Fruit fly (Drosophila melanogaster): ENCODE measurements around the gene CG6845.

The CG6845 gene

DNA sequence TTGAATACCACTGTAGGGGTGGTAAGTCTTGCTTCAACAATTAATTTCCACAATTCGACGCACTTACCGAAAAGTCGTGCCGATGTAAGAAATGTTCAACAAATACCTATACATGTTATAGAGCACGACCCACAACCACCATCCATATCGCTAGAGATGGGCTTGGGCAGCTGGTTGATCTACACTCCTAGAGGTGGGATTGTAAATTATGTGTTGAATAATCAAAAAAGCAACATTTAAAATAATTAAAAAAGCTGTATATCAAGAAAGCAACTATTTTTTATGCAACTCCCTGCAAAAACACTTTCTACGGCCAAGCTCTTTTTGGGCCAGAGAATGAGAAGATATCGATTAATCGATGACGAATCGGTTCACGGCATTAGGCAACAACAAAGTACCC is 38.0 kb downstream of the CG6845 start, which contains the start of the genes CG34140, Mkp and Mtch (continued):
- TF ChIP-seq Drgx (GFP tag; IDR thresholded peaks at IDR 0.05) (peak; percentile 36; the same call in 1 of the 2 replicates), CG7928 (GFP tag; optimal IDR thresholded peaks at IDR 0.05) (no peak), trh (GFP tag; optimal IDR thresholded peaks at IDR 0.05) (peak; percentile 74), phol (tag; optimal IDR thresholded peaks at IDR 0.05) (peak; percentile 89), vfl (GFP tag; optimal IDR thresholded peaks at IDR 0.05) (peak; percentile 92), Taf1 (GFP tag; IDR thresholded peaks at IDR 0.05) (peak; percentile 56; the same call in 1 of the 2 replicates), Gug (GFP tag; IDR thresholded peaks at IDR 0.05) (peak; percentile 83), CG9797 (GFP tag; optimal IDR thresholded peaks at IDR 0.05) (peak; percentile 84), CG32772 (GFP tag; IDR thresholded peaks at IDR 0.05) (peak; percentile 79), eve (GFP tag; optimal IDR thresholded peaks at IDR 0.05) (peak in 1 of 2 experiments; percentile 37), disco-r (GFP tag; optimal IDR thresholded peaks at IDR 0.05) (peak; percentile 54), CG17328 (GFP tag; IDR thresholded peaks at IDR 0.05) (peak; percentile 71), aop (GFP tag; IDR thresholded peaks at IDR 0.05) (peak; percentile 63; the same call in 1 of the 2 replicates), CG13296 (GFP tag; optimal IDR thresholded peaks at IDR 0.05) (no peak), wdn (GFP tag; IDR thresholded peaks at IDR 0.05) (peak; percentile 67; the same call in 1 of the 2 replicates), Fer2 (tag; optimal IDR thresholded peaks at IDR 0.05) (peak; percentile 64), jigr1 (GFP tag; IDR thresholded peaks at IDR 0.05) (no peak), CG31388 (GFP tag; optimal IDR thresholded peaks at IDR 0.05) (peak; percentile 54), CG3407 (GFP tag; optimal IDR thresholded peaks at IDR 0.05) (no peak), sisA (GFP tag; IDR thresholded peaks at IDR 0.05) (peak; percentile 86), lbe (GFP tag; optimal IDR thresholded peaks at IDR 0.05) (peak; percentile 93), Med (GFP tag) (peak; percentile 99), CG10274 (GFP tag; optimal IDR thresholded peaks at IDR 0.05) (peak; percentile 28), BtbVII (GFP tag; optimal IDR thresholded peaks at IDR 0.05) (peak; percentile 54), twi (tag; optimal IDR thresholded peaks at IDR 0.05) (no peak), CG7372 (GFP tag; IDR thresholded peaks at IDR 0.05) (peak; percentile 78), CG1233 (GFP tag; optimal IDR thresholded peaks at IDR 0.05) (peak; percentile 74), CG3995 (GFP tag; optimal IDR thresholded peaks at IDR 0.05) (peak; percentile 74), CG13287 (GFP tag; IDR thresholded peaks at IDR 0.05; ENCODE audit: partially characterized antibody) (peak; percentile 99), stwl (tag; optimal IDR thresholded peaks at IDR 0.05) (peak; percentile 67), CG6654 (GFP tag; optimal IDR thresholded peaks at IDR 0.05) (no peak), CG30020 (tag; optimal IDR thresholded peaks at IDR 0.05) (peak; percentile 80), CG12659 (GFP tag; optimal IDR thresholded peaks at IDR 0.05) (peak; percentile 89), Ets65A (GFP tag) (peak; percentile 99), croc (GFP tag; conservative IDR thresholded peaks at IDR 0.05) (peak; percentile 59), CG1602 (GFP tag; optimal IDR thresholded peaks at IDR 0.05) (peak; percentile 86), HLH3B (GFP tag; IDR thresholded peaks at IDR 0.05) (peak; percentile 82), insv (GFP tag; optimal IDR thresholded peaks at IDR 0.05) (peak in 1 of 2 experiments; percentile 27), CG2875 (GFP tag; optimal IDR thresholded peaks at IDR 0.05) (no peak), CG16815 (GFP tag; optimal IDR thresholded peaks at IDR 0.05) (peak; percentile 72), caup (GFP tag; optimal IDR thresholded peaks at IDR 0.05; ENCODE audit: severe bottlenecking) (no peak), br (optimal IDR thresholded peaks at IDR 0.05) (no peak), D (optimal IDR thresholded peaks at IDR 0.05) (no peak), D (GFP tag; optimal IDR thresholded peaks at IDR 0.05) (peak; percentile 60), CG4404 (GFP tag; IDR thresholded peaks at IDR 0.05) (peak; percentile 76), Dll (GFP tag; IDR thresholded peaks at IDR 0.05; ENCODE audit: partially characterized antibody) (peak; percentile 98), ato (GFP tag; IDR thresholded peaks at IDR 0.05; ENCODE audit: partially characterized antibody) (peak; percentile 73), MBD-R2 (GFP tag; IDR thresholded peaks at IDR 0.05) (peak; percentile 95), CG6854 (GFP tag; optimal IDR thresholded peaks at IDR 0.05) (no peak), Deaf1 (tag; optimal IDR thresholded peaks at IDR 0.05) (no peak), CG9727 (GFP tag; optimal IDR thresholded peaks at IDR 0.05) (peak; percentile 83), D19A (tag; optimal IDR thresholded peaks at IDR 0.05) (no peak)

Data from whole organism, embryonic.